Fruit fly (Drosophila melanogaster) whole organism, embryonic: ENCODE results near the gene Snmp2.

Experiments
- Abd-B ChIP-seq: fragments of 200-800 bp; sonication (Bioruptor generic); optimal IDR thresholded peaks from 2 replicates; lab custom pipeline; 2018; ENCODE audit warnings: missing biosample characterization, mild to moderate bottlenecking, missing genetic modification characterization, moderate library complexity
- CG10654 ChIP-seq: fragments of 200-800 bp; sonication (Bioruptor generic); optimal IDR thresholded peaks from 2 replicates; lab custom pipeline; 2016; ENCODE audit warnings: missing biosample characterization, missing genetic modification characterization
- CG11560 ChIP-seq: fragments of 200-800 bp; sonication (Bioruptor generic); IDR thresholded peaks from 3 replicates; pipeline ENCODE4 v1.3.6; 2022; ENCODE audit warnings: missing biosample characterization, missing genetic modification characterization
- CG11696 ChIP-seq: fragments of 200-800 bp; sonication (Bioruptor generic); IDR thresholded peaks from 2 replicates; pipeline ENCODE4 v1.3.6; 2022; ENCODE audit warnings: missing biosample characterization, missing genetic modification characterization
- CG13424 ChIP-seq: fragments of 200-800 bp; sonication (Bioruptor generic); optimal IDR thresholded peaks from 2 replicates; lab custom pipeline; 2019; ENCODE audit warnings: missing biosample characterization, mild to moderate bottlenecking, missing genetic modification characterization, moderate library complexity
- CG14710 ChIP-seq: fragments of 200-800 bp; sonication (Bioruptor generic); optimal IDR thresholded peaks from 3 replicates; lab custom pipeline; 2019; ENCODE audit warnings: missing biosample characterization, mild to moderate bottlenecking, missing genetic modification characterization, moderate library complexity
- CG15514 ChIP-seq: fragments of 200-800 bp; sonication (Bioruptor generic); optimal IDR thresholded peaks from 3 replicates; lab custom pipeline; 2017; ENCODE audit warnings: missing biosample characterization, missing genetic modification characterization, mild to moderate bottlenecking, moderate library complexity, missing genetic modification reagents
- CG15601 ChIP-seq: fragments of 200-800 bp; sonication (Bioruptor generic); optimal IDR thresholded peaks from 3 replicates; lab custom pipeline; 2019; ENCODE audit warnings: missing biosample characterization, mild to moderate bottlenecking, missing genetic modification characterization, moderate library complexity
- CG2129 ChIP-seq: fragments of 200-800 bp; sonication (Bioruptor generic); IDR thresholded peaks from 2 replicates; pipeline ENCODE4 v1.3.6; 2022; ENCODE audit warnings: missing biosample characterization, missing genetic modification characterization; ENCODE audit not compliant: partially characterized antibody
- CG2199 ChIP-seq: fragments of 200-800 bp; sonication (Bioruptor generic); IDR thresholded peaks from 3 replicates; pipeline ENCODE4 v1.3.6; 2022; ENCODE audit warnings: missing biosample characterization, missing genetic modification characterization
- CG2712 ChIP-seq: fragments of 200-800 bp; optimal IDR thresholded peaks from 3 replicates; lab custom pipeline; 2019; ENCODE audit warnings: missing biosample characterization, mild to moderate bottlenecking, missing genetic modification characterization, moderate library complexity
- CG32767 ChIP-seq: fragments of 200-800 bp; sonication (Bioruptor generic); IDR thresholded peaks from 2 replicates; pipeline ENCODE4 v1.3.6; 2022; ENCODE audit warnings: missing biosample characterization, missing genetic modification characterization
- CG3407 ChIP-seq: fragments of 200-800 bp; sonication (Bioruptor generic); optimal IDR thresholded peaks from 2 replicates; lab custom pipeline; 2018; ENCODE audit warnings: missing biosample characterization, mild to moderate bottlenecking, missing genetic modification characterization
- CG3838 ChIP-seq: fragments of 200-800 bp; sonication (Bioruptor generic); optimal IDR thresholded peaks from 3 replicates; lab custom pipeline; 2016; ENCODE audit warnings: missing biosample characterization, missing genetic modification characterization
- CG4360 ChIP-seq: fragments of 200-800 bp; sonication (Bioruptor generic); IDR thresholded peaks from 2 replicates; pipeline ENCODE4 v1.3.6; 2022; ENCODE audit warnings: missing biosample characterization, missing genetic modification characterization
- CG6683 ChIP-seq: fragments of 200-800 bp; sonication (Bioruptor generic); optimal IDR thresholded peaks from 2 replicates; lab custom pipeline; 2017; ENCODE audit warnings: missing biosample characterization, mild to moderate bottlenecking, missing genetic modification characterization, missing genetic modification reagents
- CG7786 ChIP-seq: fragments of 200-800 bp; sonication (Bioruptor generic); optimal IDR thresholded peaks from 2 replicates; lab custom pipeline; 2016; ENCODE audit warnings: missing biosample characterization, missing genetic modification characterization
- CG8478 ChIP-seq: fragments of >200 bp; optimal IDR thresholded peaks from 2 replicates; lab custom pipeline; 2018
- CG8765 ChIP-seq: fragments of 200-800 bp; sonication (Bioruptor generic); IDR thresholded peaks from 2 replicates; pipeline ENCODE4 v1.3.6; 2022; ENCODE audit warnings: missing biosample characterization, missing genetic modification characterization
- CG9876 ChIP-seq: fragments of 200-800 bp; sonication (Bioruptor generic); optimal IDR thresholded peaks from 2 replicates; lab custom pipeline; 2016; ENCODE audit warnings: missing biosample characterization, missing genetic modification characterization
- CHES-1-like ChIP-seq: fragments of 200-800 bp; sonication (Bioruptor generic); optimal IDR thresholded peaks from 2 replicates; lab custom pipeline; 2016; ENCODE audit warnings: missing biosample characterization, missing genetic modification characterization
- D19B ChIP-seq: fragments of 200-800 bp; sonication (Bioruptor generic); optimal IDR thresholded peaks from 2 replicates; lab custom pipeline; 2017; ENCODE audit warnings: missing biosample characterization, mild to moderate bottlenecking, missing genetic modification characterization
- Dll ChIP-seq: fragments of 200-800 bp; sonication (Bioruptor generic); IDR thresholded peaks from 4 replicates; pipeline ENCODE4 v1.3.6; 2022; ENCODE audit warnings: missing biosample characterization, missing genetic modification characterization; ENCODE audit not compliant: partially characterized antibody
- Doc2 ChIP-seq: fragments of 200-800 bp; sonication (Bioruptor generic); IDR thresholded peaks from 2 replicates; pipeline ENCODE4 v1.3.6; 2022; ENCODE audit warnings: missing biosample characterization, missing genetic modification characterization
- Fer1 ChIP-seq: fragments of 200-800 bp; sonication (Bioruptor generic); optimal IDR thresholded peaks from 2 replicates; lab custom pipeline; 2017; ENCODE audit warnings: missing biosample characterization, mild to moderate bottlenecking, missing genetic modification characterization
- H15 ChIP-seq: fragments of 200-800 bp; sonication (Bioruptor generic); IDR thresholded peaks from 3 replicates; pipeline ENCODE4 v1.3.6; 2022; ENCODE audit warnings: missing biosample characterization, missing genetic modification characterization
- HLHmδ ChIP-seq: fragments of 200-800 bp; sonication (Bioruptor generic); optimal IDR thresholded peaks from 2 replicates; lab custom pipeline; 2018; ENCODE audit warnings: missing biosample characterization, mild to moderate bottlenecking, missing genetic modification characterization, moderate library complexity
- Poxn ChIP-seq: fragments of 200-800 bp; sonication (Bioruptor generic); IDR thresholded peaks from 2 replicates; pipeline ENCODE4 v1.3.6; 2022; ENCODE audit warnings: missing biosample characterization, missing genetic modification characterization
- Ssrp ChIP-seq: fragments of 200-800 bp; sonication (Bioruptor generic); optimal IDR thresholded peaks from 2 replicates; lab custom pipeline; 2018; ENCODE audit warnings: missing biosample characterization, mild to moderate bottlenecking, missing genetic modification characterization, moderate library complexity
- Trl ChIP-seq, 3 experiments: fragments of >200 bp in 2 of 3; fragments of 200-800 bp in 1 of 3; sonication (Bioruptor generic) in 1 of 3; optimal IDR thresholded peaks; 2 replicates in 1 of 3; 3 replicates in 2 of 3; lab custom pipeline; 2016 to 2017; ENCODE audit warnings: missing biosample characterization in 1 of 3, missing genetic modification characterization in 1 of 3
- az2 ChIP-seq: fragments of 200-800 bp; sonication (Bioruptor generic); optimal IDR thresholded peaks from 3 replicates; lab custom pipeline; 2016; ENCODE audit warnings: missing biosample characterization, missing genetic modification characterization
- bigmax ChIP-seq: fragments of 200-800 bp; sonication (Bioruptor generic); optimal IDR thresholded peaks from 2 replicates; lab custom pipeline; 2018; ENCODE audit warnings: missing biosample characterization, mild to moderate bottlenecking, missing genetic modification characterization
- ewg ChIP-seq: fragments of 200-800 bp; sonication (Bioruptor generic); optimal IDR thresholded peaks from 3 replicates; lab custom pipeline; 2017; ENCODE audit warnings: mild to moderate bottlenecking, missing biosample characterization, missing genetic modification reagents, missing genetic modification characterization
- fd102C ChIP-seq: fragments of 200-800 bp; sonication (Bioruptor generic); optimal IDR thresholded peaks from 2 replicates; lab custom pipeline; 2018; ENCODE audit warnings: missing biosample characterization, mild to moderate bottlenecking, missing genetic modification characterization, moderate library complexity
- gcm2 ChIP-seq: fragments of 200-800 bp; sonication (Bioruptor generic); optimal IDR thresholded peaks from 2 replicates; lab custom pipeline; 2016; ENCODE audit warnings: missing biosample characterization, missing genetic modification characterization
- ind ChIP-seq: fragments of 200-800 bp; sonication (Bioruptor generic); optimal IDR thresholded peaks from 3 replicates; lab custom pipeline; 2016; ENCODE audit warnings: missing biosample characterization, missing genetic modification characterization
- jing ChIP-seq: fragments of 200-800 bp; sonication (Bioruptor generic); optimal IDR thresholded peaks from 2 replicates; lab custom pipeline; 2018; ENCODE audit warnings: missing biosample characterization, mild to moderate bottlenecking, missing genetic modification characterization
- kah ChIP-seq: fragments of 200-800 bp; sonication (Bioruptor generic); optimal IDR thresholded peaks from 2 replicates; lab custom pipeline; 2018; ENCODE audit warnings: missing biosample characterization, mild to moderate bottlenecking, missing genetic modification characterization
- pb ChIP-seq: fragments of 200-800 bp; sonication (Bioruptor generic); optimal IDR thresholded peaks from 3 replicates; lab custom pipeline; 2016; ENCODE audit warnings: missing biosample characterization, missing genetic modification characterization
- pzg ChIP-seq: fragments of 200-800 bp; sonication (Bioruptor generic); optimal IDR thresholded peaks from 3 replicates; lab custom pipeline; 2018; ENCODE audit warnings: missing biosample characterization, mild to moderate bottlenecking, missing genetic modification characterization, moderate library complexity
- ro ChIP-seq: fragments of 200-800 bp; sonication (Bioruptor generic); IDR thresholded peaks from 2 replicates; pipeline ENCODE4 v1.3.6; 2022; ENCODE audit warnings: missing biosample characterization, missing genetic modification characterization
- schlank ChIP-seq: fragments of 200-800 bp; sonication (Bioruptor generic); optimal IDR thresholded peaks from 2 replicates; lab custom pipeline; 2018; ENCODE audit warnings: missing biosample characterization, mild to moderate bottlenecking, missing genetic modification characterization
- scrt ChIP-seq: fragments of 200-800 bp; sonication (Bioruptor generic); optimal IDR thresholded peaks from 2 replicates; lab custom pipeline; 2018; ENCODE audit warnings: missing biosample characterization, mild to moderate bottlenecking, missing genetic modification characterization, moderate library complexity
- sisA ChIP-seq: fragments of 200-800 bp; sonication (Bioruptor generic); IDR thresholded peaks from 2 replicates; pipeline ENCODE4 v1.3.6; 2022; ENCODE audit warnings: missing biosample characterization, missing genetic modification characterization
- trh ChIP-seq: fragments of 200-800 bp; sonication (Bioruptor generic); optimal IDR thresholded peaks from 2 replicates; lab custom pipeline; 2016; ENCODE audit warnings: missing biosample characterization, missing genetic modification characterization
- unc-4 ChIP-seq: fragments of 200-800 bp; sonication (Bioruptor generic); IDR thresholded peaks from 2 replicates; pipeline ENCODE4 v1.3.6; 2022; ENCODE audit warnings: missing biosample characterization, missing genetic modification characterization; ENCODE audit not compliant: partially characterized antibody
- usp ChIP-seq: fragments of >200 bp; optimal IDR thresholded peaks from 2 replicates; lab custom pipeline; 2017; ENCODE audit warnings: missing biosample characterization, missing genetic modification characterization
- vfl ChIP-seq: fragments of 200-800 bp; sonication (Bioruptor generic); optimal IDR thresholded peaks from 2 replicates; lab custom pipeline; 2016; ENCODE audit warnings: missing biosample characterization, missing genetic modification characterization

Snmp2 gene

DNA sequence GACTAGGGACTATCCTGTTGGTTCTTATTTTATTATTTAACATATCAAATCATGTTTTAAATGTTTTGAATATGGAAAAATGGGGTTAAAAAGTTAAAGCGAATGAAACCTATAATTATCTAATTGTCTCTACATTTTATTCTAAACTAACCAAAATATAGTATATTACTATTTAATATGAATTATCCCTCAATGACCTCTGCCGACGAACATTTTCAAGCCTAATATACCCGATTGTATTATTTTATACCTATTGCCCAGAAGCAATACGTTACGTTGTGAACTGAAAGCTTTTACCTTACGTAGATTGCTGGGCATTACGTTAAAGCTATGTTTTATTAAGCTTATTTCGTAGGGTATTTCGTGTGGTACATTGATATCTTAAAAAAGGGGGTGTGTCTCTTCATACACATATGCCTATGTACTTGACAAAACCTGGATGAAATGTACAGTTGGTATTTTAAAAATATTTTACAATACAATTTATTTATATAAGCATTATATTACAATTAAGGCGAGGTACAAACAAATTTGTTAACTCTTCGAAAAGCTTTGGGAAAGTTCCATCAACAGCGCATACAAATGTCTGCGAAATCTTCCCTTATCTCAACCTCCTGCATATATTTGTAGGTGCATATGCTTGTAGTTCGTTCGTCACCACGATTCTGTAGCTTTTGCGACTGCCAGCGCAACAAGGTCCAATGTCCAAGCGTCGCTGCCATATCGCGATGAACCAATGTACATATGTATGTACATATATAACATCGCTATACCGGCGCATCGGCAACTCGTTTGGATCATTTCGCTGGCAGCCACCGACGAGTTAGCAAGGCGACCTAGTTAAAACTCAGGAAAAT lies 24.1 kb downstream of the Snmp2 start, which contains the start of gene Mcad:
Gene Mcad (plus strand): TSS at position 790 of the 857 bp plus-strand sequence.
- TF ChIP-seq kah (GFP tag; lab: Kevin White, UChicago): peak; percentile 98
- TF ChIP-seq CG10654 (GFP tag; lab: Kevin White, UChicago): peak; percentile 93
- TF ChIP-seq schlank (tag; lab: Kevin White, UChicago): peak; percentile 67
- peak; percentile 91 for TF ChIP-seq CG32767 (GFP tag; lab: Robert Waterston, UW)
- peak; percentile 23 for TF ChIP-seq CG7786 (GFP tag; lab: Kevin White, UChicago)
- TF ChIP-seq CG8765 (GFP tag; lab: Robert Waterston, UW): no peak; the same call in 1 of the 2 replicates
- TF ChIP-seq ro (GFP tag; lab: Robert Waterston, UW): no peak
- TF ChIP-seq CG15514 (GFP tag; lab: Kevin White, UChicago): peak; percentile 90
- no peak for TF ChIP-seq CG8478
- 0 out of 2 replicates have a peak, but pooled peaks have one; percentile 21 for TF ChIP-seq unc-4 (GFP tag; lab: Robert Waterston, UW)
- TF ChIP-seq H15 (GFP tag; lab: Robert Waterston, UW): peak; percentile 78
- TF ChIP-seq scrt: peak; percentile 92
- TF ChIP-seq HLHmδ: no peak
- TF ChIP-seq CG2199 (GFP tag; lab: Robert Waterston, UW): peak; percentile 84
- peak; percentile 97 for TF ChIP-seq Fer1 (GFP tag; lab: Kevin White, UChicago)
- no peak for TF ChIP-seq CHES-1-like (GFP tag; lab: Kevin White, UChicago)
- peak; percentile 97 for TF ChIP-seq ind (GFP tag; lab: Kevin White, UChicago)
- no peak for TF ChIP-seq fd102C (GFP tag; lab: Kevin White, UChicago)
- TF ChIP-seq gcm2 (GFP tag; lab: Kevin White, UChicago): peak; percentile 55
- TF ChIP-seq sisA (GFP tag; lab: Robert Waterston, UW): peak; percentile 96
- TF ChIP-seq vfl: peak; percentile 74
- TF ChIP-seq CG6683 (GFP tag; lab: Kevin White, UChicago): peak; percentile 92
- TF ChIP-seq CG14710 (tag; lab: Kevin White, UChicago): peak; percentile 92
- peak; percentile 86 for TF ChIP-seq CG2712 (tag; lab: Kevin White, UChicago)
- TF ChIP-seq bigmax: no peak
- TF ChIP-seq trh (GFP tag; lab: Kevin White, UChicago): peak; percentile 45
- TF ChIP-seq CG15601 (tag; lab: Kevin White, UChicago): peak; percentile 54
- TF ChIP-seq jing: peak; percentile 61
- TF ChIP-seq CG13424: peak; percentile 88
- peak; percentile 69 for TF ChIP-seq ewg (GFP tag; lab: Kevin White, UChicago)
- TF ChIP-seq CG4360: peak; percentile 52; the same call in 1 of the 2 replicates
- TF ChIP-seq CG11560: peak; percentile 84
- TF ChIP-seq CG9876 (GFP tag; lab: Kevin White, UChicago): no peak
- no peak for TF ChIP-seq Trl (optimal IDR thresholded peaks at IDR 0.05; lab: Kevin White, UChicago)
- TF ChIP-seq Trl (GFP tag; optimal IDR thresholded peaks at IDR 0.05; lab: Kevin White, UChicago): peak; percentile 19
- TF ChIP-seq pzg (GFP tag; lab: Kevin White, UChicago): peak; percentile 16
- TF ChIP-seq CG11696 (GFP tag; lab: Robert Waterston, UW): peak; percentile 16; the same call in 1 of the 2 replicates
- no peak for TF ChIP-seq pb
- TF ChIP-seq Poxn (GFP tag; lab: Robert Waterston, UW): peak; percentile 57
- no peak for TF ChIP-seq Dll (GFP tag; lab: Robert Waterston, UW)
- TF ChIP-seq CG3407 (GFP tag; lab: Kevin White, UChicago): peak; percentile 56
- TF ChIP-seq CG3838 (GFP tag; lab: Kevin White, UChicago): peak; percentile 38
- TF ChIP-seq Ssrp (tag; lab: Kevin White, UChicago): peak; percentile 76
- peak; percentile 85 for TF ChIP-seq az2 (GFP tag; lab: Kevin White, UChicago)
- no peak for TF ChIP-seq usp (GFP tag; lab: Kevin White, UChicago)
- no peak for TF ChIP-seq CG2129
- TF ChIP-seq Abd-B (GFP tag; lab: Kevin White, UChicago): peak; percentile 96
- TF ChIP-seq Doc2: peak; percentile 84
- TF ChIP-seq D19B (GFP tag; lab: Kevin White, UChicago): peak; percentile 100
